Worm (Caenorhabditis elegans): ENCODE data around the gene F32D8.15.

Gene F32D8.15

ce11 chrV:10867586-10867985 lies 36.3 kb upstream of the F32D8.15 start:
- no peak for TF ChIP-seq cebp-1 (GFP tag; IDR thresholded peaks at IDR 0.05)
- TF ChIP-seq cebp-1 (tag; optimal IDR thresholded peaks at IDR 0.05): peak; percentile 5
- TF ChIP-seq lin-40 (tag; optimal IDR thresholded peaks at IDR 0.05): peak; percentile 39
- no peak for TF ChIP-seq ama-1 (optimal IDR thresholded peaks at IDR 0.05)
- no peak for TF ChIP-seq ama-1 (GFP tag; optimal IDR thresholded peaks at IDR 0.05)
- TF ChIP-seq ztf-6 (GFP tag; IDR thresholded peaks at IDR 0.05): no peak
- TF ChIP-seq sptf-2 (GFP tag; optimal IDR thresholded peaks at IDR 0.05): no peak
- TF ChIP-seq chd-7 (tag; optimal IDR thresholded peaks at IDR 0.05): peak; percentile 26

ce11 chrV:10870050-10870449 lies 33.8 kb upstream of the F32D8.15 start:
- TF ChIP-seq lin-26 (GFP tag; IDR thresholded peaks at IDR 0.05): no peak
- peak; percentile 54 for TF ChIP-seq nhr-80 (tag; optimal IDR thresholded peaks at IDR 0.05)
- 0 out of 2 replicates have a peak, but pooled peaks have one; percentile 7 for TF ChIP-seq dox-1 (GFP tag; IDR thresholded peaks at IDR 0.05)
- no peak for TF ChIP-seq madf-10 (tag; optimal IDR thresholded peaks at IDR 0.05)
- TF ChIP-seq hmg-1.2 (GFP tag; IDR thresholded peaks at IDR 0.05): no peak
- TF ChIP-seq ztf-3 (GFP tag; optimal IDR thresholded peaks at IDR 0.05): no peak
- TF ChIP-seq efl-1 (GFP tag; optimal IDR thresholded peaks at IDR 0.05): no peak
- no peak for TF ChIP-seq attf-3 (GFP tag; conservative IDR thresholded peaks at IDR 0.05)
- TF ChIP-seq C06A6.2 (GFP tag; conservative IDR thresholded peaks at IDR 0.05): no peak
- TF ChIP-seq C17E4.6 (GFP tag; IDR thresholded peaks at IDR 0.05): no peak

DNA sequence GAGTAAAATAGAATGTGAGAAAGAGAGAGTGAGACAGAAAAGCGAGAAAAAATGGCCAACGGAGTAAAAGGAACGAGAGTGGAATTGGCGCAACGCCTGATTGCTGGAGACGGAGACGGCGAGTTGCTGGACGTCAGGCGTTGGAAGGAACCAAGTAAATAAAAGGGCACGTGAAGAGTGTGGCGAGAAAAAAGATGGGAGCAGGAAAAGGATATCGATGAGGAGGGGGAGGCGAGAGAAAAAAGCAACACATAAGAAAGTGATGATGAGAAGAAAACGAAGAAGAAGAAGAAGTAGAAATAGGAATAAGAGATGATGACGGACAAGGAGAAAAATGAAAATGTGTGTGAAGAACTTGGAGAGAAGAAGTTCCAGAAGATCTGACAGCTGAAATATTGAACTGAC lies 32.4 kb upstream of the F32D8.15 start:
- TF ChIP-seq snpc-4 (GFP tag; optimal IDR thresholded peaks at IDR 0.05): no peak
- peak in 3 of 4 experiments; percentile 17 to 51 (median 25) for TF ChIP-seq snpc-4 (tag; optimal IDR thresholded peaks at IDR 0.05)
- peak; percentile 93 for TF ChIP-seq K12H6.12 (tag; optimal IDR thresholded peaks at IDR 0.05)
- TF ChIP-seq Y53G8AR.9 (GFP tag; conservative IDR thresholded peaks at IDR 0.05): no peak
- no peak for TF ChIP-seq F52B5.7 (tag; optimal IDR thresholded peaks at IDR 0.05)
- peak; percentile 74 for TF ChIP-seq lin-40 (tag; optimal IDR thresholded peaks at IDR 0.05)
- no peak for TF ChIP-seq mxl-1 (tag; optimal IDR thresholded peaks at IDR 0.05)
- no peak for TF ChIP-seq him-1 (tag; optimal IDR thresholded peaks at IDR 0.05)
- no peak for TF ChIP-seq bed-1 (GFP tag; IDR thresholded peaks at IDR 0.05)
- TF ChIP-seq ceh-27 (GFP tag; optimal IDR thresholded peaks at IDR 0.05): peak; percentile 70
- TF ChIP-seq somi-1 (GFP tag; optimal IDR thresholded peaks at IDR 0.05): peak; percentile 92
- TF ChIP-seq K11D2.4 (GFP tag; IDR thresholded peaks at IDR 0.05): peak; percentile 51; the same call in 1 of the 2 replicates
- TF ChIP-seq die-1 (tag; optimal IDR thresholded peaks at IDR 0.05): peak; percentile 46
- peak; percentile 72 for TF ChIP-seq dox-1 (GFP tag; IDR thresholded peaks at IDR 0.05)
- TF ChIP-seq Y95B8A.8 (GFP tag; IDR thresholded peaks at IDR 0.05): no peak
- TF ChIP-seq rec-8 (tag; optimal IDR thresholded peaks at IDR 0.05): no peak
- TF ChIP-seq ceh-79 (tag; optimal IDR thresholded peaks at IDR 0.05): no peak
- TF ChIP-seq nhr-80 (tag; optimal IDR thresholded peaks at IDR 0.05): peak; percentile 59
- TF ChIP-seq tbp1 (GFP tag; optimal IDR thresholded peaks at IDR 0.05): peak; percentile 3
- TF ChIP-seq cebp-1 (GFP tag; IDR thresholded peaks at IDR 0.05): no peak
- peak; percentile 80 for TF ChIP-seq cebp-1 (tag; optimal IDR thresholded peaks at IDR 0.05)
- peak; percentile 48; the same call in 1 of the 2 replicates for TF ChIP-seq bed-2 (GFP tag; IDR thresholded peaks at IDR 0.05)
- TF ChIP-seq unc-62 (GFP tag; optimal IDR thresholded peaks at IDR 0.05): no peak
- peak; percentile 52; the same call in 1 of the 2 replicates for TF ChIP-seq rcor-1 (GFP tag; IDR thresholded peaks at IDR 0.05)
- peak; percentile 69; the same call in 1 of the 2 replicates for TF ChIP-seq hmg-1.2 (GFP tag; IDR thresholded peaks at IDR 0.05)
- TF ChIP-seq chd-7 (tag; optimal IDR thresholded peaks at IDR 0.05): peak; percentile 77
- no peak for TF ChIP-seq aptf-3 (GFP tag; IDR thresholded peaks at IDR 0.05)
- TF ChIP-seq repo-1 (tag; optimal IDR thresholded peaks at IDR 0.05): peak; percentile 12
- TF ChIP-seq atf-7 (tag; optimal IDR thresholded peaks at IDR 0.05): peak; percentile 19
- TF ChIP-seq lin-35 (GFP tag; optimal IDR thresholded peaks at IDR 0.05): peak in 1 of 3 experiments; percentile 52
- TF ChIP-seq lsy-27 (tag; optimal IDR thresholded peaks at IDR 0.05; ENCODE audit: borderline replicate concordance, insufficient read depth): no peak
- TF ChIP-seq akir-1 (GFP tag; optimal IDR thresholded peaks at IDR 0.05): no peak
- TF ChIP-seq hlh-12 (tag; optimal IDR thresholded peaks at IDR 0.05): no peak
- TF ChIP-seq ztf-26 (tag; optimal IDR thresholded peaks at IDR 0.05): peak; percentile 45
- peak; percentile 21 for TF ChIP-seq T07F8.4 (tag; optimal IDR thresholded peaks at IDR 0.05)

Data from whole organism, young adult.